Worm (Caenorhabditis elegans) whole organism, L4/young adult: ENCODE measurements around the gene clec-160.

Experiments used
- W03F9.2 ChIP-seq: fragments of 150-350 bp; optimal IDR thresholded peaks from 2 replicates; lab custom pipeline; 2014; ENCODE audit warnings: missing biosample characterization, missing genetic modification characterization
- dao-5 ChIP-seq: sonication (generic microtip); optimal IDR thresholded peaks from 2 replicates; lab custom pipeline; 2016; ENCODE audit warnings: missing genotype, missing genetic modification characterization, moderate library complexity, missing compliant biosample characterization
- him-1 ChIP-seq: sonication (generic microtip); optimal IDR thresholded peaks from 2 replicates; lab custom pipeline; 2016; ENCODE audit warnings: missing genotype, missing genetic modification reagents, missing genetic modification characterization, missing compliant biosample characterization

- TF ChIP-seq W03F9.2 (tag; lab: Kevin White, UChicago) (no peak), him-1 (no peak), dao-5 (tag; lab: Kevin White, UChicago) (no peak)
These were observed 24.0 kb upstream of the clec-160 start for ce11 chrIII:8299734-8300133.
